Worm (Caenorhabditis elegans) whole organism, L2 larva: ENCODE data around the gene acy-2.

Source experiments
- C34F6.9 ChIP-seq: fragments of 150-350 bp; optimal IDR thresholded peaks from 2 replicates; lab custom pipeline; 2014; ENCODE audit warnings: missing biosample characterization, missing genetic modification characterization
- blmp-1 ChIP-seq: sonication (generic microtip); optimal IDR thresholded peaks from 2 replicates; lab custom pipeline; 2017; ENCODE audit warnings: missing genetic modification characterization, mild to moderate bottlenecking, missing compliant biosample characterization, antibody characterized with exemption, moderate library complexity; ENCODE audit not compliant: insufficient read depth
- egl-27 ChIP-seq: sonication (generic microtip); optimal IDR thresholded peaks from 3 replicates; lab custom pipeline; 2017; ENCODE audit warnings: missing biosample characterization, missing genetic modification reagents, missing genetic modification characterization
- elt-3 ChIP-seq: sonication (generic microtip); optimal IDR thresholded peaks from 2 replicates; lab custom pipeline; 2017; ENCODE audit warnings: missing biosample characterization, missing genetic modification characterization
- lin-13 ChIP-seq: fragments of 150-350 bp; optimal IDR thresholded peaks from 2 replicates; lab custom pipeline; 2014; ENCODE audit warnings: missing biosample characterization, missing genetic modification reagents, missing genetic modification characterization
- lin-39 ChIP-seq: fragments of 150-350 bp; optimal IDR thresholded peaks from 2 replicates; lab custom pipeline; 2014; ENCODE audit warnings: missing biosample characterization, missing genetic modification reagents, missing genetic modification characterization
- mdl-1 ChIP-seq, 2 experiments: fragments of 150-350 bp in 1 of 2; sonication (generic microtip) in 1 of 2; optimal IDR thresholded peaks; 2 replicates each; lab custom pipeline; 2017; ENCODE audit warnings: missing biosample characterization in 2 of 2, missing genetic modification characterization in 2 of 2
- nhr-10 ChIP-seq: sonication (generic microtip); optimal IDR thresholded peaks from 2 replicates; lab custom pipeline; 2017; ENCODE audit warnings: missing biosample characterization, missing genetic modification characterization
- nhr-23 ChIP-seq: fragments of 150-350 bp; optimal IDR thresholded peaks from 2 replicates; lab custom pipeline; 2014; ENCODE audit warnings: missing biosample characterization, missing genetic modification reagents, missing genetic modification characterization
- nhr-237 ChIP-seq: fragments of 150-350 bp; optimal IDR thresholded peaks from 2 replicates; lab custom pipeline; 2014; ENCODE audit warnings: missing biosample characterization, missing genetic modification characterization
- unc-62 ChIP-seq: fragments of 150-350 bp; optimal IDR thresholded peaks from 2 replicates; lab custom pipeline; 2014; ENCODE audit warnings: missing biosample characterization, missing genetic modification reagents, missing genetic modification characterization

- TF ChIP-seq elt-3 (tag; lab: Kevin White, UChicago) (no peak), blmp-1 (tag; lab: Kevin White, UChicago) (no peak), C34F6.9 (tag; lab: Kevin White, UChicago) (no peak), nhr-237 (tag; lab: Kevin White, UChicago) (no peak), lin-39 (peak; percentile 7), nhr-23 (tag; lab: Kevin White, UChicago) (no peak), nhr-10 (tag; lab: Kevin White, UChicago) (no peak), lin-13 (GFP tag; lab: Kevin White, UChicago) (no peak), egl-27 (tag; lab: Kevin White, UChicago) (no peak), unc-62 (GFP tag; lab: Kevin White, UChicago) (no peak), mdl-1 (tag; optimal IDR thresholded peaks at IDR 0.05; lab: Kevin White, UChicago) (no peak)
Observed at ce11 chrV:5949674-5950149, 26.1 kb upstream of the acy-2 start.
